Worm (Caenorhabditis elegans) whole organism, late embryonic: ENCODE results near the gene W02B12.12.

Experiments used
- ceh-2 ChIP-seq: sonication (generic microtip); optimal IDR thresholded peaks from 2 replicates; lab custom pipeline; 2016; ENCODE audit warnings: missing genotype, missing genetic modification characterization, missing compliant biosample characterization
- ceh-24 ChIP-seq: sonication (generic microtip); optimal IDR thresholded peaks from 2 replicates; lab custom pipeline; 2016; ENCODE audit warnings: mild to moderate bottlenecking, missing genetic modification characterization, missing compliant biosample characterization
- ceh-30 ChIP-seq: fragments of 150-350 bp; optimal IDR thresholded peaks from 2 replicates; lab custom pipeline; 2014; ENCODE audit warnings: missing biosample characterization, missing genetic modification characterization
- ceh-9 ChIP-seq: sonication (generic microtip); optimal IDR thresholded peaks from 2 replicates; lab custom pipeline; 2016; ENCODE audit warnings: mild to moderate bottlenecking, missing genetic modification characterization, inconsistent platforms, missing compliant biosample characterization
- hlh-13 ChIP-seq: fragments of 200-800 bp; sonication (Bioruptor generic); optimal IDR thresholded peaks from 2 replicates; lab custom pipeline; 2018; ENCODE audit warnings: mild to moderate bottlenecking, missing genetic modification characterization, missing compliant biosample characterization
- nhr-11 ChIP-seq: fragments of 150-350 bp; optimal IDR thresholded peaks from 2 replicates; lab custom pipeline; 2014; ENCODE audit warnings: missing biosample characterization, missing genetic modification characterization
- pag-3 ChIP-seq: sonication (generic microtip); optimal IDR thresholded peaks from 2 replicates; lab custom pipeline; 2016; ENCODE audit warnings: missing compliant biosample characterization, missing genetic modification characterization, borderline replicate concordance
- unc-55 ChIP-seq: sonication (generic microtip); optimal IDR thresholded peaks from 2 replicates; lab custom pipeline; 2017; ENCODE audit warnings: missing biosample characterization, missing genetic modification reagents, missing genetic modification characterization

- no peak for TF ChIP-seq ceh-2 (tag; lab: Kevin White, UChicago)
- no peak for TF ChIP-seq unc-55 (GFP tag; lab: Kevin White, UChicago)
- no peak for TF ChIP-seq ceh-9 (tag; lab: Kevin White, UChicago)
- TF ChIP-seq nhr-11 (tag; lab: Kevin White, UChicago), result no peak
- TF ChIP-seq ceh-24, result no peak
- TF ChIP-seq ceh-30 (tag; lab: Kevin White, UChicago), result no peak
- no peak for TF ChIP-seq pag-3 (tag; lab: Kevin White, UChicago)
- no peak for TF ChIP-seq hlh-13 (GFP tag; lab: Kevin White, UChicago)
Observed at ce11 chrII:11469574-11470108, 9.3 kb downstream of the W02B12.12 start, which contains the start of gene cisd-1.
